Worm (Caenorhabditis elegans) whole organism, late embryonic: ENCODE data around the gene ppm-1.G.

ENCODE experiments used
- C08G9.2 ChIP-seq: sonication (generic microtip); optimal IDR thresholded peaks from 2 replicates; lab custom pipeline; 2016; ENCODE audit warnings: mild to moderate bottlenecking, missing genetic modification characterization, moderate library complexity, missing compliant biosample characterization
- C38D4.7 ChIP-seq: fragments of 200-800 bp; sonication (Bioruptor generic); optimal IDR thresholded peaks from 2 replicates; lab custom pipeline; 2018; ENCODE audit warnings: mild to moderate bottlenecking, missing genetic modification characterization, moderate library complexity, missing compliant biosample characterization
- K02D7.2 ChIP-seq: sonication (generic microtip); optimal IDR thresholded peaks from 2 replicates; lab custom pipeline; 2017; ENCODE audit warnings: mild to moderate bottlenecking, missing genetic modification characterization, missing compliant biosample characterization
- K09A11.1 ChIP-seq: sonication (generic microtip); optimal IDR thresholded peaks from 2 replicates; lab custom pipeline; 2017; ENCODE audit warnings: antibody characterized with exemption, mild to moderate bottlenecking, missing genetic modification characterization, missing compliant biosample characterization; ENCODE audit not compliant: insufficient read depth
- T23F11.4 ChIP-seq: fragments of 200-800 bp; sonication (Bioruptor generic); optimal IDR thresholded peaks from 2 replicates; lab custom pipeline; 2018; ENCODE audit warnings: mild to moderate bottlenecking, missing genetic modification characterization, missing compliant biosample characterization
- Y22D7AL.16 ChIP-seq: sonication (generic microtip); optimal IDR thresholded peaks from 2 replicates; lab custom pipeline; 2016; ENCODE audit warnings: missing genetic modification characterization, missing compliant biosample characterization
- ceh-18 ChIP-seq: sonication (generic microtip); optimal IDR thresholded peaks from 2 replicates; lab custom pipeline; 2016; ENCODE audit warnings: missing genetic modification characterization, missing compliant biosample characterization
- ceh-19 ChIP-seq: fragments of 200-800 bp; sonication (Bioruptor generic); optimal IDR thresholded peaks from 2 replicates; lab custom pipeline; 2018; ENCODE audit warnings: mild to moderate bottlenecking, missing genetic modification characterization, missing compliant biosample characterization
- ceh-24 ChIP-seq: sonication (generic microtip); optimal IDR thresholded peaks from 2 replicates; lab custom pipeline; 2016; ENCODE audit warnings: mild to moderate bottlenecking, missing genetic modification characterization, missing compliant biosample characterization
- ceh-48 ChIP-seq: sonication (generic microtip); optimal IDR thresholded peaks from 2 replicates; lab custom pipeline; 2016; ENCODE audit warnings: missing genetic modification characterization, inconsistent platforms, missing compliant biosample characterization
- ceh-9 ChIP-seq: sonication (generic microtip); optimal IDR thresholded peaks from 2 replicates; lab custom pipeline; 2016; ENCODE audit warnings: mild to moderate bottlenecking, missing genetic modification characterization, inconsistent platforms, missing compliant biosample characterization
- che-1 ChIP-seq: sonication (generic microtip); optimal IDR thresholded peaks from 2 replicates; lab custom pipeline; 2016; ENCODE audit warnings: mild to moderate bottlenecking, missing genetic modification characterization, missing compliant biosample characterization
- dve-1 ChIP-seq: sonication (generic microtip); optimal IDR thresholded peaks from 2 replicates; lab custom pipeline; 2017; ENCODE audit warnings: antibody characterized with exemption, mild to moderate bottlenecking, missing genetic modification characterization, missing compliant biosample characterization
- elt-4 ChIP-seq: sonication (generic microtip); optimal IDR thresholded peaks from 2 replicates; lab custom pipeline; 2016; ENCODE audit warnings: missing genetic modification characterization, missing compliant biosample characterization
- eyg-1 ChIP-seq: sonication (generic microtip); optimal IDR thresholded peaks from 2 replicates; lab custom pipeline; 2016; ENCODE audit warnings: missing genotype, missing genetic modification characterization, missing compliant biosample characterization
- gmeb-2 ChIP-seq: sonication (generic microtip); optimal IDR thresholded peaks from 2 replicates; lab custom pipeline; 2016; ENCODE audit warnings: missing genetic modification characterization, inconsistent platforms, missing compliant biosample characterization
- hlh-15 ChIP-seq: sonication (generic microtip); optimal IDR thresholded peaks from 2 replicates; lab custom pipeline; 2016; ENCODE audit warnings: missing genetic modification characterization, missing compliant biosample characterization
- lim-6 ChIP-seq: sonication (generic microtip); optimal IDR thresholded peaks from 2 replicates; lab custom pipeline; 2016; ENCODE audit warnings: missing genetic modification characterization, missing compliant biosample characterization
- nfya-1 ChIP-seq: sonication (generic microtip); optimal IDR thresholded peaks from 2 replicates; lab custom pipeline; 2017; ENCODE audit warnings: missing genetic modification characterization, mild to moderate bottlenecking, missing compliant biosample characterization, antibody characterized with exemption, moderate library complexity
- nhr-232 ChIP-seq: sonication (generic microtip); optimal IDR thresholded peaks from 2 replicates; lab custom pipeline; 2016; ENCODE audit warnings: missing genetic modification characterization, missing compliant biosample characterization
- npax-4 ChIP-seq: sonication (generic microtip); optimal IDR thresholded peaks from 2 replicates; lab custom pipeline; 2016; ENCODE audit warnings: missing genetic modification characterization, missing compliant biosample characterization
- odd-2 ChIP-seq: sonication (generic microtip); optimal IDR thresholded peaks from 2 replicates; lab custom pipeline; 2017; ENCODE audit warnings: antibody characterized with exemption, mild to moderate bottlenecking, missing genetic modification characterization, missing compliant biosample characterization
- pag-3 ChIP-seq: sonication (generic microtip); optimal IDR thresholded peaks from 2 replicates; lab custom pipeline; 2016; ENCODE audit warnings: missing compliant biosample characterization, missing genetic modification characterization, borderline replicate concordance
- pat-9 ChIP-seq: fragments of 200-800 bp; sonication (Bioruptor generic); optimal IDR thresholded peaks from 2 replicates; lab custom pipeline; 2018; ENCODE audit warnings: mild to moderate bottlenecking, missing genetic modification characterization, moderate library complexity, missing compliant biosample characterization
- pha-4 ChIP-seq: fragments of 150-350 bp; optimal IDR thresholded peaks from 2 replicates; lab custom pipeline; 2018; ENCODE audit warnings: missing biosample characterization, missing genetic modification reagents, missing genetic modification characterization
- pros-1 ChIP-seq: fragments of 150-350 bp; optimal IDR thresholded peaks from 2 replicates; lab custom pipeline; 2014; ENCODE audit warnings: missing biosample characterization, missing genetic modification reagents, missing genetic modification characterization
- ref-2 ChIP-seq: sonication (generic microtip); optimal IDR thresholded peaks from 2 replicates; lab custom pipeline; 2016; ENCODE audit warnings: missing genetic modification characterization, missing compliant biosample characterization
- rnt-1 ChIP-seq: sonication (generic microtip); optimal IDR thresholded peaks from 2 replicates; lab custom pipeline; 2016; ENCODE audit warnings: missing genetic modification characterization, missing compliant biosample characterization
- sdc-2 ChIP-seq: sonication (generic microtip); optimal IDR thresholded peaks from 2 replicates; lab custom pipeline; 2016; ENCODE audit warnings: missing genotype, missing genetic modification characterization, missing compliant biosample characterization
- syd-9 ChIP-seq: sonication (generic microtip); optimal IDR thresholded peaks from 2 replicates; lab custom pipeline; 2016; ENCODE audit warnings: mild to moderate bottlenecking, missing genetic modification characterization, moderate library complexity, missing compliant biosample characterization
- tbx-2 ChIP-seq: sonication (generic microtip); optimal IDR thresholded peaks from 2 replicates; lab custom pipeline; 2016; ENCODE audit warnings: missing genetic modification characterization, missing compliant biosample characterization
- ttx-3 ChIP-seq: sonication (generic microtip); optimal IDR thresholded peaks from 2 replicates; lab custom pipeline; 2016; ENCODE audit warnings: missing genetic modification reagents, missing genetic modification characterization, missing compliant biosample characterization
- unc-3 ChIP-seq, 2 experiments: fragments of 200-800 bp in 1 of 2; sonication (Bioruptor generic) in 1 of 2; sonication (generic microtip) in 1 of 2; conservative IDR thresholded peaks in 1 of 2; optimal IDR thresholded peaks in 1 of 2; 2 replicates each; pipeline versions ENCODE4 v1.3.6 to Lab custom; 2016 to 2022; ENCODE audit warnings: missing compliant biosample characterization in 2 of 2, missing genetic modification characterization in 2 of 2, missing genetic modification reagents in 1 of 2
- unc-42 ChIP-seq: sonication (generic microtip); optimal IDR thresholded peaks from 2 replicates; lab custom pipeline; 2016; ENCODE audit warnings: missing genotype, missing genetic modification characterization, missing compliant biosample characterization
- unc-86 ChIP-seq: sonication (generic microtip); optimal IDR thresholded peaks from 2 replicates; lab custom pipeline; 2016; ENCODE audit warnings: missing genetic modification characterization, missing compliant biosample characterization

ppm-1.G gene

DNA sequence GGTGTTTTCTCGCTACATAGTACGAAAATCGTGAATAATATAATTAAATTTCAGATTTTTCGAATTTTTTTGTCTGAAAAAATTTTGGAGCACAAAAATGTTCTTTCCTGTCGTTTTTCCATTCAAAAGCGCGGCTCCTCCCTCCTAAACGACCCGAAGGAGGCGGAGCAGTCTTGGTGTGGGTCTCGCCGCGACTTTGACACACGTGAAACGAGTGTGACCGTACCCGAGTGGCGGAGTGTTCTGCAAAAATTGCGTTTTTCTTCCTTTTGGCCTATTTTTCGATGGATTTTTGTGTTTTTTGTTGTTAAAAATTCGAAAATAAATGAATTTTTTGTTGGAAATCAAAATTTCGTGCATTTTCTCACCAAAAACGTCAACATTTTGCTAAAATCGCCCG is 10.1 kb downstream of the ppm-1.G start, which contains the start of gene snt-2 (continued):
- TF ChIP-seq K09A11.1 (tag; lab: Kevin White, UChicago): no peak
- no peak for TF ChIP-seq pag-3 (tag; lab: Kevin White, UChicago)

DNA sequence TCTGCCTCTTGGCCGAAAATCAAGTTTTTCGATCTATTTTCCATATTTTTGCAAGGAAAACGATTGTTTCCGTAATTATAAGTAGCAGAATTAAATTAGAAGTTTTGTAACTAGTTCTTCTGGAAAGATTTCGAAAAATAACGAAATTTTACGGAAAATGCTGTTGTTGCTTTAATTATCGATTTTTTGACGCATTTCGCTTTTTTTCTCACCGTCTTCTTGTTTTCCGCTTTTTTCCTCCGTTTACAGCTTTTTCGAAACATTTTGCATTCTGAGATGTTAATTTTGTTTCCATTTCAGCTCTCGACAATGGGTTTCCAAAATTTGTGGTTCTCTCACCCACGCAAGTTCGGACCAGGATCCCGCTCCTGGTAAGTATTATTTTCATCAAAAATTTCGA is 10.5 kb downstream of the ppm-1.G start, which contains the start of gene rps-29:
TSS of gene rps-29 (plus strand) at position 301 of the 400 bp plus-strand sequence.
- TF ChIP-seq eyg-1 (tag; lab: Kevin White, UChicago) (no peak), npax-4 (tag; lab: Kevin White, UChicago) (no peak), T23F11.4 (GFP tag; lab: Kevin White, UChicago) (no peak), hlh-15 (tag; lab: Kevin White, UChicago) (no peak), ceh-48 (tag; lab: Kevin White, UChicago) (peak; percentile 30)
- TF ChIP-seq, all 69 proteins: peak for 1

DNA sequence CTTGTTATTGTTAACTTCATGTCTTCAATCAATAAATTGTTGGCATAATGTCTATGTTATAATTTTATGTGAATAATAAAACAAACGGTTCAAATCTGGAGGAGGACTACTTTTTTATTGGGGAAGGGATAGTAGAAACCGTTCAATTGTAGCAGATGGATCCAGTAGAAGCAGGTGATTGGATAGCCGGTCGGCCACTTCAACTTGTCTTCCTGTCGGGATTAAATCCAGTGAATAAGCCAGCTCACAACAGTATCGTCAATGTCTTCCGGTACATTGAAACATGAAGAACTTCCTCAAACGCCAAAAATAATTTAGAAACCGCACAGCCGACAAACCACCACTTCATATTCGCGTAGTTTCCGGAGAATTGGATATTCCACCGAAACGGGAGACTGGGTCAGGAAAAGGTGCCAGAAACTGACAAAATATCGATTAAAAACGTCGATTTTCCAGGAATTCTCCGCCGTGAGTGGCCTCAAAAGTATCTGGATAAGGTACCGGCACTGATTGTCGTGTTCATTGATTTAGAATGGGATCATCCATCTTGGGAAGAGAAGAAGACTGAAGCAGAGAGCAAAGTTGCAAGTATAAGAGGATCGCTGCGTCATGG is 11.6 kb downstream of the ppm-1.G start, which contains the start of gene trpp-11:
TSS of gene trpp-11 (plus strand) at position 153 of the 613 bp plus-strand sequence.
- TF ChIP-seq ceh-18: no peak
- TF ChIP-seq hlh-15 (tag; lab: Kevin White, UChicago): no peak
- TF ChIP-seq, all 69 proteins: peak for 0

DNA sequence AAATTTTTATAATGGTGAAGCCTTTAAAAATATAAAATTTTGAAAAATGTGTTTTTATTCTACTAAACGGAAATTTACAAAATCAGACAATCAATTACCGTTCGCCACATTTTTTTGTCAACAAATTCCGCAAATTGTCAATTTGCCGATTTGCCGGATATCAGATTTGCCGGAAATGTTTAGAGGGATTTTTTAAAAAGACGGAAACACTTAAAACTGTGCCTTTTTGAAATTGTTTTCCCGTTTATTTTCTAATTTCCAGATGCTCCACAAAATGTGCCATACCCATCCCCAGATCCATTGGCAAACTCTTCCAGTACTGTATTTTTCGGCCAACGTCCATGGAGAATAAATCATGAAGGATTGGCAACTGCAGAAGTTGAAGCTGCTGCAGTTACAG is 14.0 kb downstream of the ppm-1.G start:
- TF ChIP-seq ttx-3 (tag; lab: Kevin White, UChicago) (no peak), elt-4 (no peak), ceh-48 (tag; lab: Kevin White, UChicago) (no peak), pat-9 (tag; lab: Kevin White, UChicago) (no peak), unc-86 (tag; lab: Kevin White, UChicago) (no peak), pros-1 (tag; lab: Kevin White, UChicago) (no peak)

DNA sequence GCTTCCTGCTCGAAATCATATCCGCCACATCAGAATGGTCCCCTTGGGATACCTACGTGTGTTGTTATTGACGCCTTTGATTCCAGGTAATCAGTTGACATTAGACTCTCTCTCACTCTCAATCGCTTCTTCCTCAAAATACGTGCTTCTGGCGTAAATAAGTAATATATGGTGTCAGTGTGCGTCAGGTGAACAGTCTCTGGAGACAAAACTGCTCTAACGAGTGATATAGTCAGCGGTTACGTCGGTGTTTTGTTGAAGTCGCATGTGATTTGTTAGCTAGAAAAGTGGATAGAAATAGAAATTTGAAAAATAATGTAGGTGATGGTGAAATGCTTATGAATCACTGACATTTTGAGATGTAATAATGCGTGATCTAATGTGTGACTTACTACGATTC is 18.5 kb downstream of the ppm-1.G start:
- TF ChIP-seq ceh-9: no peak
- TF ChIP-seq pha-4 (tag; lab: Kevin White, UChicago): no peak
- no peak for TF ChIP-seq lim-6 (tag; lab: Kevin White, UChicago)
- TF ChIP-seq ceh-19 (GFP tag; lab: Kevin White, UChicago): no peak
- TF ChIP-seq, all 69 proteins: peak for 0

DNA sequence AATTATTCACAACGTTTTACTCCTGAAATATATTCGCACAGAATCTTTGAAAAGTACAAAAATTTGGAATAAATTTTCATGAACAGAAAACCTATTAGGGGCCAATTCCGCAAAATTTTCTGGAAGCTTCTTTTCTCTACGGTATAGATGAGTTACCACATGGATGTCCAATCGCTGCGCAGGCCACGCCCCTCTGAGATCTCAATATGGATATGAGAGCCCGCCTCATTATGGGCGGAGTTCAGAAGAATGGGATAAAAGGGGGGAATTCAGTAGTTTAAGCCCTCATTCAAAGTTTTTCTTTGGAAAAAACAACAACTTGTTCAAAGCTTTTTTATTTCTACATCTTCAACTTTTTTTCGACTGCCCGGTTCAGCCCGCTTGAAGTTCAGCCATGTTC is 28.0 kb downstream of the ppm-1.G start, which contains the start of gene daf-7:
TSS of gene daf-7 (plus strand) at position 301 of the 400 bp plus-strand sequence.
- TF ChIP-seq C08G9.2 (tag; lab: Kevin White, UChicago): no peak
- TF ChIP-seq pros-1 (tag; lab: Kevin White, UChicago): no peak
- TF ChIP-seq nfya-1 (tag; lab: Kevin White, UChicago): no peak
- TF ChIP-seq dve-1 (tag; lab: Kevin White, UChicago): no peak
- TF ChIP-seq Y22D7AL.16: no peak
- TF ChIP-seq odd-2: no peak
- TF ChIP-seq sdc-2: no peak
- TF ChIP-seq che-1: no peak
- no peak for TF ChIP-seq ttx-3 (tag; lab: Kevin White, UChicago)
- TF ChIP-seq unc-42 (tag; lab: Kevin White, UChicago): no peak
- TF ChIP-seq unc-86 (tag; lab: Kevin White, UChicago): no peak
- no peak for TF ChIP-seq pat-9 (tag; lab: Kevin White, UChicago)
- no peak for TF ChIP-seq T23F11.4 (GFP tag; lab: Kevin White, UChicago)
- TF ChIP-seq syd-9 (tag; lab: Kevin White, UChicago): no peak

DNA sequence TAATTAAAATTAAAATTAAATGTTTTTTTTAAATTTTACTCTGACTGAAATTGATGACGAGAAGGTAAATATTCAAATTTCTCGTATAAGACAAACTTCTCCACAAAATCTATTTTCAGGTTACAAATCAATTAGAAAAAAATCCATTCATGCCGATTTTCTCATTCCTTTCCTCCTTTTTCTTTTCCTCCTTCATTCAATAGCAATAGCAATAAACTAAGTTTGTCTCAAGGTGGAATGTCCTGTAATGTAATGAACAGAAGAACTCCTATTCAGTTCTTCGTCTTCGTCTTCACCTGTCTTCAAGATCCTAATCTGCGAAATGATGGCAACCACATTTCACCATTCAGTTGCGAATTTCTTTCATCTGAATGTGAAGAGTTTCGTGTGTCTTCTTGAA is 32.3 kb downstream of the ppm-1.G start, which contains the start of gene dac-1:
TSS of gene dac-1 (plus strand) at position 301 of the 400 bp plus-strand sequence.
- no peak for TF ChIP-seq C38D4.7
- TF ChIP-seq unc-3 (GFP tag; conservative IDR thresholded peaks at IDR 0.05; lab: Robert Waterston, UW): no peak
- no peak for TF ChIP-seq unc-3 (tag; optimal IDR thresholded peaks at IDR 0.05; lab: Kevin White, UChicago)
- TF ChIP-seq gmeb-2 (tag; lab: Kevin White, UChicago): no peak
- no peak for TF ChIP-seq tbx-2 (tag; lab: Kevin White, UChicago)
- no peak for TF ChIP-seq ref-2 (tag; lab: Kevin White, UChicago)
- no peak for TF ChIP-seq unc-86 (tag; lab: Kevin White, UChicago)
- no peak for TF ChIP-seq K02D7.2 (tag; lab: Kevin White, UChicago)
- no peak for TF ChIP-seq rnt-1 (tag; lab: Kevin White, UChicago)
- TF ChIP-seq pha-4 (tag; lab: Kevin White, UChicago): no peak
- TF ChIP-seq ceh-24 (tag; lab: Kevin White, UChicago): no peak
- TF ChIP-seq nhr-232 (tag; lab: Kevin White, UChicago): no peak
- TF ChIP-seq lim-6 (tag; lab: Kevin White, UChicago): no peak
- TF ChIP-seq sdc-2: no peak
